Worm (Caenorhabditis elegans) whole organism, midembryonic: Measurements from ENCODE around the gene C05B5.16.

ENCODE experiments used
- T22C8.4 ChIP-seq: fragments of 200-800 bp; sonication (Bioruptor generic); IDR thresholded peaks from 2 replicates; pipeline ENCODE4 v1.3.6; 2022; ENCODE audit warnings: missing genetic modification characterization, missing compliant biosample characterization
- cog-1 ChIP-seq: sonication (generic microtip); optimal IDR thresholded peaks from 2 replicates; lab custom pipeline; 2016; ENCODE audit warnings: missing genetic modification characterization, missing compliant biosample characterization
- flt-1 ChIP-seq: fragments of 200-800 bp; sonication (Bioruptor generic); IDR thresholded peaks from 2 replicates; pipeline ENCODE4 v1.3.6; 2022; ENCODE audit warnings: missing genetic modification characterization, missing compliant biosample characterization
- klf-2 ChIP-seq: fragments of 200-800 bp; sonication (Bioruptor generic); conservative IDR thresholded peaks from 2 replicates; pipeline ENCODE4 v1.3.6; 2022; ENCODE audit warnings: missing genetic modification reagents, missing genetic modification characterization, missing compliant biosample characterization
- med-1 ChIP-seq: sonication (generic microtip); optimal IDR thresholded peaks from 2 replicates; lab custom pipeline; 2017; ENCODE audit warnings: missing genetic modification characterization, mild to moderate bottlenecking, missing compliant biosample characterization, antibody characterized with exemption, missing genetic modification reagents; ENCODE audit not compliant: insufficient read depth
- ref-1 ChIP-seq: fragments of 200-800 bp; sonication (Bioruptor generic); conservative IDR thresholded peaks from 2 replicates; pipeline ENCODE4 v1.3.6; 2022; ENCODE audit warnings: missing genetic modification reagents, missing genetic modification characterization, missing compliant biosample characterization
- tab-1 ChIP-seq: fragments of 200-800 bp; sonication (Bioruptor generic); IDR thresholded peaks from 2 replicates; pipeline ENCODE4 v1.3.6; 2022; ENCODE audit warnings: missing genetic modification characterization, missing compliant biosample characterization
- ztf-23 ChIP-seq: fragments of 200-800 bp; sonication (Bioruptor generic); IDR thresholded peaks from 2 replicates; pipeline ENCODE4 v1.3.6; 2022; ENCODE audit warnings: missing genetic modification reagents, missing genetic modification characterization, missing compliant biosample characterization
- ztf-29 ChIP-seq: fragments of 200-800 bp; sonication (Bioruptor generic); IDR thresholded peaks from 2 replicates; pipeline ENCODE4 v1.3.6; 2022; ENCODE audit warnings: missing genetic modification reagents, missing genetic modification characterization, missing compliant biosample characterization

The C05B5.16 gene

DNA sequence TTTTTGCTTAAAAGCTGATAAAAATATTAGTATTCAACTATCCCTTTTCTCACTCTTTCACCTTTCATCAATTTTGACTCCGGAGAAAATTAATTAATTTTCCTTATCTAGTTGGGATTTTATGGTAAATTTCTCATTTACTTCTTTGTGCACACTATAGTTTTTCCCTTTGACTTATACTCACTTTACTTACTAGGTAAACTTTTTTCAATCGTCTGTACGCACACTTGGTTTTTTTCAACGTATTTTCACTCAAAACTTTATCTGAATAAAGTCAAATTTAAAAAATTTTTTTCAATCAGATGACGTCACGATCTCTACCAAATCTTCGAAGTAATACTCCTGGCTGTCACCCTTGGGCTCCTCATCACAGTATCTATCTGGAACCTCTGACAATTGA lies at the start of gene C05B5.16:
Gene C05B5.16, plus strand, starts transcription at position 301 of the 400 bp plus-strand sequence.
- TF ChIP-seq flt-1 (no peak), klf-2 (GFP tag; lab: Robert Waterston, UW) (no peak), ztf-29 (no peak), med-1 (no peak), tab-1 (GFP tag; lab: Robert Waterston, UW) (no peak), cog-1 (tag; lab: Kevin White, UChicago) (no peak), ref-1 (GFP tag; lab: Robert Waterston, UW) (no peak), T22C8.4 (no peak), ztf-23 (GFP tag; lab: Robert Waterston, UW) (no peak)

DNA sequence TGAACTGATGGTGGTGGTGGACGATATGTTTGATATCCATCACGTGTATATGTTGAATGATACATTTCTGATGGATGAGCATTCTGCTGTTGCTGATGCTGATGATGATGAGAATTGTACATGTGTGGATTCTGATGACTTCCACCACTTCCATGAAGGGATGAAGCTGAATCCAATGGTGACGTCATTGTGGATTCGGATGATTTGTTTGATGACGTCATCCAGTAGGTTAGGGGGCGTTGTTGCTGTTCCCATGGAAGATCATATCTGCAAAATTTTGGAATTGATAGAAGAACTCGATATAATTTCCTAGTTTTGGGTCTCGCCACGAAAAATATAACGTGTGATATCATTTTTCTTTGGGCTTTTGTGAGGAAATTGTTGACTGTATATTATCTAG lies 48.8 kb upstream of the C05B5.16 start:
- TF ChIP-seq ztf-23 (GFP tag; lab: Robert Waterston, UW) (no peak), tab-1 (GFP tag; lab: Robert Waterston, UW) (no peak), cog-1 (tag; lab: Kevin White, UChicago) (no peak), T22C8.4 (no peak), ztf-29 (no peak)

DNA sequence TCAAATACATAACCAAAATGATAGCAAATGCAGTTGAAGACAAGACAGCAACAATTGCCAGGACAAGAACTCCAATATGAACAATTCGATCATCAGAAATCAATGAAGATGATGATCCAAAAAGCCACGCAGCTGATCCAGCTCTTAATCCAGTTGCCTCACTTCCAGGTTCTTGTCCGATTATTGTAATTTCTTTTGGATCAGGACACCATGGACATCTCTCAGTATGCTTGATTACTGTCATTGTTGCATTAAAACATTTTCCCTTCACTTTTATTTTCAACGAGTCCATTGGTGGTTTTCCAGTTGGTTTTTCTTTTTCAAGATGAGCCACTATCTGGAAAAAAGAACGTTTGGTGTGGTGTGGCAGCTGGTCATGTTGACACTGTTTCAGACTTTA lies 47.8 kb upstream of the C05B5.16 start:
- TF ChIP-seq tab-1 (GFP tag; lab: Robert Waterston, UW) (no peak), med-1 (no peak), ztf-23 (GFP tag; lab: Robert Waterston, UW) (no peak), ztf-29 (no peak), T22C8.4 (no peak), flt-1 (no peak), cog-1 (tag; lab: Kevin White, UChicago) (no peak), klf-2 (GFP tag; lab: Robert Waterston, UW) (no peak), ref-1 (GFP tag; lab: Robert Waterston, UW) (no peak)

DNA sequence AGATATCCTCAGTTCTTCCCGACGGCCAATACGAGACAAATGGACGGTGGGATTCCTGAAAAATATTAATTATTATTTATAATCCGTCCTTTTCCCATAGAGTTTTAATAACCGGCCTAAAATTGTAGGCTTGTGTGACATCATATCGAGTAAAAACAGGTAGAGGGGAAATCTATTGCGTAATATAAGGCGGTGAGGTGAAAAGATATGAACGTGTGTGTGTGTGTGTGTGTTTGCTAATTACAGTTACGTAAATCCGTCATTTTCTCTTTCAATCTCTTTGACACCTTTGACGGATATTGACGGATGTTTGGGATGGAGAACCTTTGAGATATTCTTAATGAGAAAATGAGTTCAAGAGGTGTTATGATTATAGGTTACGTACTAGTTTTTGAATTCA lies 46.8 kb upstream of the C05B5.16 start:
- TF ChIP-seq cog-1 (tag; lab: Kevin White, UChicago) (no peak), ref-1 (GFP tag; lab: Robert Waterston, UW) (0 out of 2 replicates have a peak, but pooled peaks have one; percentile 36), T22C8.4 (no peak)

DNA sequence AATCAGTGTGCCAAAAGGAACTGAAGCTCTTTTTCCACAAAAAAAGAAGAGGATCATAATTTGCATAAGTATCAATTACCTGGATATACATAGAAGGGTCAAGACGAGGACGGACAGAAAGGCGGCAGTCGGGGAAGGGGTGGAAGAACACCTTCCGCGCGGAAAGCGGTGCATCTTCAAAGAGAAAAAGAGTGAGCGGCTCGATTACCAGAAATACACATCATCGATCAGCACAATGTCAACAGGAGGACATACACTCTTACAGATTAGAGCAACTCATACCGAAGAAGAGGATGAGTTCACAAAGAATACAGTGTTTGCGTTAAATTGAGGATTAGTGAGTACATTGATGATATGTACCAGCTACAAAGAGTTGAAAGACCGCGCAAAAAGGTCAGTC lies 42.9 kb upstream of the C05B5.16 start:
- no peak for TF ChIP-seq ztf-29
- TF ChIP-seq T22C8.4: no peak
- no peak for TF ChIP-seq med-1
- no peak for TF ChIP-seq tab-1 (GFP tag; lab: Robert Waterston, UW)
- TF ChIP-seq klf-2 (GFP tag; lab: Robert Waterston, UW): no peak
- TF ChIP-seq ref-1 (GFP tag; lab: Robert Waterston, UW): no peak
- TF ChIP-seq cog-1 (tag; lab: Kevin White, UChicago): no peak
- TF ChIP-seq ztf-23 (GFP tag; lab: Robert Waterston, UW): no peak
- TF ChIP-seq flt-1: no peak

DNA sequence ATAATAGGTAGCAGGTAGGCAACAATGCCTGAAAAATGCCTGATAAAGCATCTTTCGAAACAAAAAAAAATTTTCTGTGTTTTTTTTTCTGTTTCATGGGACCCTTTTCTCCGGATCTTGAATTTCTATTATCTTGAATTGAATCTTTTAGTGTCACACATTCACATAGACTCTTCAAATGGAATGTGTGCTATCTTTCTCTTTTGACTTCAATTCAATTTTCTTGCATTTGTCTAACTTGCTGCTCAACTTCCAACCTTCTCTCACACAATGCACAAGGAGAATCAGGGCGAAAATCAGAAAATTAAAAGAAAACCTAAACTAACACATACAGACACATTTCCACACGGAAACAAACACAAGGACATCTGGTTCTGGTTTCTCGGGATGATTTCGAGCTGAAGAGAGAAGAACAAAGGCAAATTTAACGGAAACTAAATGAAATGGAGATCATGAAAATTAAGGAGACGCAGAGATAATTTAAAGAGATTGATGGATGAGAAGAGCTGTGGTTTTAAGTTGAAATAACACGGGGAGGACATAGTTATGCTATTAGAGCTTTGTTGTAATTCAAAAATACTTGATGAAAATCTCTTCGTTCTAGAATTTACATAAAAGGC lies 39.9 kb upstream of the C05B5.16 start:
- no peak for TF ChIP-seq cog-1 (tag; lab: Kevin White, UChicago)
- TF ChIP-seq tab-1 (GFP tag; lab: Robert Waterston, UW): no peak
- TF ChIP-seq ztf-29: no peak
- no peak for TF ChIP-seq ztf-23 (GFP tag; lab: Robert Waterston, UW)
- no peak for TF ChIP-seq T22C8.4
- no peak for TF ChIP-seq flt-1
- TF ChIP-seq klf-2 (GFP tag; lab: Robert Waterston, UW): no peak
- TF ChIP-seq ref-1 (GFP tag; lab: Robert Waterston, UW): no peak
- TF ChIP-seq med-1: no peak

DNA sequence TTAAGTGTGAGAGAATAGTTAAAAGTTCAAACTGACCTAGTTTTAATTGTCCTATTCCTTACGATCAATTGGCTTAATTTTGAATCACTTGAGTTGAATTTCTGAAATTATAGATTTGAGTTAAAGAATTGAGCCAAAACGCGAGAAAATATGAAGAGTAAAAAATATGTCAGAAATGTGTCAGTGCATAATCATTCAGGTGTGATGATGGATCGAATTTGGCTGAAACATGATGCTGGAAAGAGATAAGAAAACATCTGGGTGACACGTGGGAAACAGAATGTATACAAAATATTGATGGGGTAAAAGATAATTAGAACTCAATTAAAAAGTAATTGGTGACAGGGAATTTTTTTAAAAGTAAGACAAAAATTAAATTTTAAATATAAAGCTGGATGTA lies 38.5 kb upstream of the C05B5.16 start, which contains the start of gene R10E12.2:
Gene R10E12.2, minus strand, starts transcription at position 101 of the 400 bp plus-strand sequence.
- TF ChIP-seq ztf-23 (GFP tag; lab: Robert Waterston, UW) (no peak), ref-1 (GFP tag; lab: Robert Waterston, UW) (no peak), cog-1 (tag; lab: Kevin White, UChicago) (no peak), tab-1 (GFP tag; lab: Robert Waterston, UW) (no peak), flt-1 (no peak), klf-2 (GFP tag; lab: Robert Waterston, UW) (no peak), ztf-29 (no peak), med-1 (no peak), T22C8.4 (no peak)

DNA sequence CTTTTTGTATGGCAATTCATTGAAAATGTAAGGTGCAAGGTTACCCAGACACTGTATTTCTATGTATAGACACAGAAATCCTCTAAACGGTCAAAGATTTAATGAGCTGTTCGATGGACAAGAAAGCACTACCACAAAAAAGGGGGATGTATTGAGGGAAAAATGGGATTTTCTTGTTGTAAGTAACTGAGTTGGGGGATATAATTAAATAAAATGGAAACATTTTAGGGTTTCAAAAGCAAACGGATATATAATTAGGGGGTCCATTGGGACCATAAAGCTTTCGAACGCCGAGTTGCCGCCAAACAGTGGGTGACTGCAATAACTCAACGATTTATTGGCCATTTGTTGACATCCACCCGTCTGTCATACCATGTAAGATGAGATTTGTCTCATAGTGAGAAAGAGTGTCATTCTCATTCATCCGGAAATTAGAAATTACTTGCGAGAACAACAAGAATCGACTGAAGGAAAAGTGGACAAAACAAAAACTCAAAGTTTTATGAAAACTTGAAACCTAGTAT lies 30.1 kb upstream of the C05B5.16 start:
- TF ChIP-seq ztf-29 (no peak), T22C8.4 (no peak), cog-1 (tag; lab: Kevin White, UChicago) (no peak), flt-1 (no peak), ref-1 (GFP tag; lab: Robert Waterston, UW) (no peak), ztf-23 (GFP tag; lab: Robert Waterston, UW) (no peak), med-1 (no peak), klf-2 (GFP tag; lab: Robert Waterston, UW) (no peak)

DNA sequence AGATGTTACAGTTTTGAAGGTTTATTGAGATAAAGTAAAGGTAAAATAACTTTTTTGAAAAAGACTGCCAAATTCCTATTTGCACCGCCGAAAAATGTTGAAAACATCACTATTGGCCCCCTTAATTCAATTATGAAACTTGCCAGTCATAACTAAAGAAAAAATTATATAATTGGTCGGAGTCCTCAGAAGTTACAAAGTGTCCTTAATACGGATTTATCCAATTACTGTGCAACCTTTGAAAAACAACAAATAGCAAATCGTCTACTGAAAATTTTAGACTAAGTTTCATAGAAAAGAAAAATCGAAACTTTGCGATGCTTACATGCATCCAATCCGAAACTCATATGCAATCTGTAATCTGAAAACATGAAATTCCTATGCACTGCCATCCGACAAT lies 27.6 kb upstream of the C05B5.16 start:
- TF ChIP-seq ztf-29 (no peak), T22C8.4 (no peak), tab-1 (GFP tag; lab: Robert Waterston, UW) (no peak), cog-1 (tag; lab: Kevin White, UChicago) (no peak), flt-1 (no peak), ztf-23 (GFP tag; lab: Robert Waterston, UW) (no peak), med-1 (no peak), ref-1 (GFP tag; lab: Robert Waterston, UW) (no peak), klf-2 (GFP tag; lab: Robert Waterston, UW) (no peak)

DNA sequence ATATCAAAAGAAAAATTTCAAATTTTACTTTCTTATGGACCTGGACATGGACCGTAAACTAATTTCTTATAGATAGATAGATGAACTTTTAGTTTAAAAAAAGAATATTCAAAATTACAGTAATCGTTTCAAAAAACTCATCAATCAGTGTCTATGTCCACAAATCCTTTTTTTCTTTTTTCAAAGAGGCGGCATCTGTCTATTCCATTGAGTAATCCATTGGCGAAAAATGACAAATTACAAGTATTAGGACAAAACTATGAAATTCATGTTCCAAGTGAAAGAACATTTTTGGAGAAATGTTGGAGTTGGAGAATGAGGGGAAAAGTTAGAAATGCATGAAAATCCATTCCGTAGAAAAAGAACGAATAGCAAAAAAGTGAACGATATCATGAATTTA lies 26.7 kb upstream of the C05B5.16 start:
- TF ChIP-seq ztf-29 (no peak), ref-1 (GFP tag; lab: Robert Waterston, UW) (no peak), flt-1 (no peak), T22C8.4 (no peak), klf-2 (GFP tag; lab: Robert Waterston, UW) (no peak), cog-1 (tag; lab: Kevin White, UChicago) (no peak), tab-1 (GFP tag; lab: Robert Waterston, UW) (no peak), med-1 (no peak), ztf-23 (GFP tag; lab: Robert Waterston, UW) (no peak)
